Fruit fly (Drosophila melanogaster): ENCODE data around the gene hng3.

The hng3 gene

dm6 chr3L:716078-716477, 39.2 kb downstream of the hng3 start (continued):
- TF ChIP-seq CG1621 (tag; optimal IDR thresholded peaks at IDR 0.05) (no peak), CG6792 (GFP tag; optimal IDR thresholded peaks at IDR 0.05) (no peak), salr (GFP tag; optimal IDR thresholded peaks at IDR 0.05) (no peak), acj6 (GFP tag; optimal IDR thresholded peaks at IDR 0.05) (no peak), Sox102F (GFP tag; optimal IDR thresholded peaks at IDR 0.05) (peak; percentile 7), Ets21C (GFP tag; optimal IDR thresholded peaks at IDR 0.05) (no peak), Hr39 (GFP tag; optimal IDR thresholded peaks at IDR 0.05) (no peak), ss (GFP tag; optimal IDR thresholded peaks at IDR 0.05) (no peak), topi (GFP tag; optimal IDR thresholded peaks at IDR 0.05) (peak; percentile 2)

- TF ChIP-seq CG3032 (tag; optimal IDR thresholded peaks at IDR 0.05) (peak; percentile 60), CG10669 (GFP tag; optimal IDR thresholded peaks at IDR 0.05) (peak; percentile 72), CG1621 (tag; optimal IDR thresholded peaks at IDR 0.05) (peak; percentile 44), achi (GFP tag; optimal IDR thresholded peaks at IDR 0.05) (peak; percentile 72), Hr38 (GFP tag; optimal IDR thresholded peaks at IDR 0.05) (no peak), topi (GFP tag; optimal IDR thresholded peaks at IDR 0.05) (peak; percentile 76), Hr4 (GFP tag; optimal IDR thresholded peaks at IDR 0.05) (peak; percentile 58), Sox14 (GFP tag; optimal IDR thresholded peaks at IDR 0.05) (peak; percentile 74), svp (GFP tag) (peak; percentile 86), CG6163 (GFP tag; IDR thresholded peaks at IDR 0.05) (peak; percentile 66), net (GFP tag; optimal IDR thresholded peaks at IDR 0.05) (peak; percentile 66), esn (GFP tag; optimal IDR thresholded peaks at IDR 0.05) (peak; percentile 86), dac (GFP tag; optimal IDR thresholded peaks at IDR 0.05) (peak; percentile 45), Eip78C (GFP tag) (peak; percentile 92), CG8119 (GFP tag; IDR thresholded peaks at IDR 0.05) (peak; percentile 82; the same call in 2 of the 3 replicates), Eip93F (GFP tag; optimal IDR thresholded peaks at IDR 0.05) (no peak), CG8319 (GFP tag; optimal IDR thresholded peaks at IDR 0.05) (peak; percentile 62), CG6808 (GFP tag; optimal IDR thresholded peaks at IDR 0.05) (peak; percentile 49), ss (GFP tag; optimal IDR thresholded peaks at IDR 0.05) (peak; percentile 7 to 20), CG4318 (GFP tag; optimal IDR thresholded peaks at IDR 0.05) (no peak), CG6276 (GFP tag; optimal IDR thresholded peaks at IDR 0.05) (peak; percentile 75), salr (GFP tag; optimal IDR thresholded peaks at IDR 0.05) (peak; percentile 44 to 65), eg (GFP tag; IDR thresholded peaks at IDR 0.05) (peak; percentile 81), CG6854 (GFP tag; optimal IDR thresholded peaks at IDR 0.05) (peak; percentile 20), fd85E (GFP tag; optimal IDR thresholded peaks at IDR 0.05) (no peak), CG3919 (GFP tag; optimal IDR thresholded peaks at IDR 0.05) (peak; percentile 84), fd59A (GFP tag; optimal IDR thresholded peaks at IDR 0.05) (peak; percentile 3), CG6792 (GFP tag; optimal IDR thresholded peaks at IDR 0.05) (peak; percentile 72), CG11902 (GFP tag; optimal IDR thresholded peaks at IDR 0.05) (peak; percentile 65), CG31627 (GFP tag; optimal IDR thresholded peaks at IDR 0.05) (peak; percentile 91), spab (GFP tag; optimal IDR thresholded peaks at IDR 0.05) (peak; percentile 41), vri (GFP tag; optimal IDR thresholded peaks at IDR 0.05) (peak; percentile 70), pdm3 (GFP tag; optimal IDR thresholded peaks at IDR 0.05) (peak; percentile 82), CG34406 (GFP tag; optimal IDR thresholded peaks at IDR 0.05) (peak; percentile 63), Ets21C (GFP tag; optimal IDR thresholded peaks at IDR 0.05) (peak; percentile 49), Eip75B (GFP tag; optimal IDR thresholded peaks at IDR 0.05) (peak; percentile 72), dsx (GFP tag; optimal IDR thresholded peaks at IDR 0.05; ENCODE audit: poor library complexity, severe bottlenecking) (peak; percentile 46), CG11294 (GFP tag; IDR thresholded peaks at IDR 0.05) (no peak), Ets96B (tag; optimal IDR thresholded peaks at IDR 0.05) (peak; percentile 71), Sox102F (GFP tag; optimal IDR thresholded peaks at IDR 0.05) (peak; percentile 79), Gug (GFP tag; IDR thresholded peaks at IDR 0.05) (peak; percentile 38; the same call in 1 of the 2 replicates), lz (GFP tag; optimal IDR thresholded peaks at IDR 0.05) (peak; percentile 88), CG9139 (GFP tag; optimal IDR thresholded peaks at IDR 0.05) (peak; percentile 30), fkh (GFP tag; optimal IDR thresholded peaks at IDR 0.05) (peak; percentile 57), Sox15 (GFP tag; optimal IDR thresholded peaks at IDR 0.05) (peak; percentile 25)
These were observed 43.3 kb downstream of the hng3 start, which contains the start of gene CG13896 for dm6 chr3L:711839-712553. CG13896 (minus strand) TSS chr3L:711850.

All from whole organism, prepupa.